Fruit fly (Drosophila melanogaster) whole organism, adult: ENCODE measurements around the gene Rbfox1.
A peak's percentile ranks its signal among the peaks of the same experiment; 100 is the strongest.

Experiments
- CG11617 ChIP-seq: fragments of 200-800 bp; sonication (Bioruptor generic); optimal IDR thresholded peaks from 2 replicates; lab custom pipeline; 2017; ENCODE audit warnings: mild to moderate bottlenecking, missing biosample characterization, missing genetic modification reagents, missing genetic modification characterization
- CG12768 ChIP-seq: fragments of 200-800 bp; sonication (Bioruptor generic); optimal IDR thresholded peaks from 2 replicates; lab custom pipeline; 2017; ENCODE audit warnings: missing biosample characterization, missing genetic modification characterization, mild to moderate bottlenecking, moderate library complexity, missing genetic modification reagents
- CG14711 ChIP-seq: fragments of 200-800 bp; sonication (Bioruptor generic); optimal IDR thresholded peaks from 2 replicates; lab custom pipeline; 2018; ENCODE audit warnings: missing biosample characterization, mild to moderate bottlenecking, missing genetic modification characterization, moderate library complexity
- CG1620 ChIP-seq: fragments of 200-800 bp; sonication (Bioruptor generic); optimal IDR thresholded peaks from 2 replicates; lab custom pipeline; 2016; ENCODE audit warnings: missing biosample characterization, missing genetic modification characterization
- CG33017 ChIP-seq: fragments of 200-800 bp; sonication (Bioruptor generic); optimal IDR thresholded peaks from 2 replicates; lab custom pipeline; 2018; ENCODE audit warnings: missing biosample characterization, mild to moderate bottlenecking, missing genetic modification characterization, moderate library complexity
- CG5204 ChIP-seq: fragments of 200-800 bp; sonication (Bioruptor generic); optimal IDR thresholded peaks from 2 replicates; lab custom pipeline; 2016; ENCODE audit warnings: missing biosample characterization, missing genetic modification characterization
- CG7045 ChIP-seq: fragments of 200-800 bp; sonication (Bioruptor generic); optimal IDR thresholded peaks from 2 replicates; lab custom pipeline; 2017; ENCODE audit warnings: missing biosample characterization, mild to moderate bottlenecking, missing genetic modification characterization
- CG7101 ChIP-seq: fragments of 200-800 bp; sonication (Bioruptor generic); optimal IDR thresholded peaks from 2 replicates; lab custom pipeline; 2018; ENCODE audit warnings: missing biosample characterization, mild to moderate bottlenecking, missing genetic modification characterization, moderate library complexity
- Clk ChIP-seq: fragments of 200-800 bp; sonication (Bioruptor generic); optimal IDR thresholded peaks from 2 replicates; lab custom pipeline; 2017; ENCODE audit warnings: missing biosample characterization, missing genetic modification characterization
- Crg-1 ChIP-seq: fragments of 200-800 bp; sonication (Bioruptor generic); optimal IDR thresholded peaks from 2 replicates; lab custom pipeline; 2016; ENCODE audit warnings: missing biosample characterization, missing genetic modification characterization
- Hr96 ChIP-seq: fragments of 200-800 bp; sonication (Bioruptor generic); optimal IDR thresholded peaks from 2 replicates; lab custom pipeline; 2016; ENCODE audit warnings: missing biosample characterization, missing genetic modification characterization
- Mnt ChIP-seq: fragments of 200-800 bp; sonication (Bioruptor generic); optimal IDR thresholded peaks from 2 replicates; lab custom pipeline; 2016; ENCODE audit warnings: missing biosample characterization, mild to moderate bottlenecking, missing genetic modification characterization
- bab1 ChIP-seq: fragments of 200-800 bp; sonication (Bioruptor generic); optimal IDR thresholded peaks from 3 replicates; lab custom pipeline; 2019; ENCODE audit warnings: missing biosample characterization, mild to moderate bottlenecking, missing genetic modification characterization, moderate library complexity
- cic ChIP-seq: fragments of 200-800 bp; sonication (Bioruptor generic); optimal IDR thresholded peaks from 2 replicates; lab custom pipeline; 2017; ENCODE audit warnings: missing biosample characterization, mild to moderate bottlenecking, missing genetic modification characterization, moderate library complexity
- cnc ChIP-seq, 2 experiments: fragments of >200 bp; optimal IDR thresholded peaks; 2 replicates each; lab custom pipeline; 2017
- kay ChIP-seq: fragments of 200-800 bp; sonication (Bioruptor generic); peaks from one replicate; lab custom pipeline; 2016; ENCODE audit warnings: missing biosample characterization, missing genetic modification characterization, borderline replicate concordance
- ovo ChIP-seq: fragments of 200-800 bp; sonication (Bioruptor generic); optimal IDR thresholded peaks from 2 replicates; lab custom pipeline; 2016; ENCODE audit warnings: missing biosample characterization, missing genetic modification characterization
- pad ChIP-seq: fragments of 200-800 bp; sonication (Bioruptor generic); optimal IDR thresholded peaks from 3 replicates; lab custom pipeline; 2017; ENCODE audit warnings: missing biosample characterization, missing genetic modification characterization, mild to moderate bottlenecking, moderate library complexity, missing genetic modification reagents
- tj ChIP-seq: fragments of 200-800 bp; sonication (Bioruptor generic); optimal IDR thresholded peaks from 3 replicates; lab custom pipeline; 2017; ENCODE audit warnings: missing biosample characterization, mild to moderate bottlenecking, missing genetic modification characterization, moderate library complexity
- toe ChIP-seq: fragments of 200-800 bp; sonication (Bioruptor generic); optimal IDR thresholded peaks from 2 replicates; lab custom pipeline; 2016; ENCODE audit warnings: missing biosample characterization, missing genetic modification characterization

Gene Rbfox1

DNA sequence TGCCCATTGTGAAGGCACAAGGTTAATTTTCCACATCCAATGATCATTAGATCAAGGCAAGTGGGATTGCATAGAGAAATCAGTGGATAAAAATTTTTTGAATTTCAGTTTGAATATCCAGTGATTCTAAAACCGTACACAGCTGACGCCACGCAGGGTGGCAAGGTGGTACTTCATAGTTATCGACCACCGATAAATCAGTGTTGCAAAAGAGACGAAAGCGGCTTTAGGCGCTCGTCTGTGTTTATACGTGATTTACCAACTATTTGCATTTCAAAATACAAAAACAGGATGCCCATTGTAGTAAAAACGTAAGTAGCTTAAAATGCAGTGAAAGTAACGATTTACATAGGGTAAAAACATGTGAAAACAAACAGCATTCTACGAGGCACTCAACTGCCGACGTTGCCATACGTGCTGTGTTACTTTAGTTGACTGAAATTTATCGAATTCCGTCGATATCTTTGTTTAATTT, 149.7 kb downstream of the Rbfox1 start, which contains the start of the genes CG42535, CG34001 and hay:
CG42535 (minus strand) TSS at position 51 of the 475 bp plus-strand sequence.
CG34001 (plus strand) TSS at position 195 of the 475 bp plus-strand sequence.
hay (plus strand) TSS at position 195 of the 475 bp plus-strand sequence.
- TF ChIP-seq CG12768 (no peak), CG7101 (tag; lab: Kevin White, UChicago) (peak; percentile 11), pad (GFP tag; lab: Kevin White, UChicago) (peak; percentile 16), toe (GFP tag; lab: Kevin White, UChicago) (no peak), Hr96 (GFP tag; lab: Kevin White, UChicago) (peak; percentile 1), CG14711 (tag; lab: Kevin White, UChicago) (peak; percentile 4), bab1 (GFP tag; lab: Kevin White, UChicago) (peak; percentile 24)

DNA sequence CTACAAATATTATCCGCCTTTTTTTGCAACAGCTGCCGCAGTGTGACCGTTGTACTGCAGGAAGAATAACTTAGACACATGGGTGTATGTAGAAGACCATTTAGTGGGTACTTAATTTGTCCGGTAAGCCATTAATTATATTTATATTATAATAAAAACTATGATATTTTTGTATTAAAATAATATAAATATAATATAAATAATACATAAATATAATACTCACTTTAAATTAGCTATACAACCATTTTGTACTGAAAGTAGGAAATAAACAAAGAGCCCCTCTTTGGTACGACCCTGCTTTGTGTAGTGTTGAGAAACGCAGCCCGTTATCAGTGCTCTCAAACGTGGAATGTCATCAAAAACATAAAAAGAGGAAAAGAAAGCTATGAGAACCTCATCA, 156.6 kb downstream of the Rbfox1 start, which contains the start of gene Cnep1r2:
Cnep1r2 (plus strand) TSS at position 328 of the 400 bp plus-strand sequence.
- TF ChIP-seq CG1620 (GFP tag; lab: Kevin White, UChicago) = peak; percentile 81
- TF ChIP-seq CG11617 = peak; percentile 95
- TF ChIP-seq CG7101 (tag; lab: Kevin White, UChicago) = peak; percentile 98
- peak; percentile 84 for TF ChIP-seq Clk (GFP tag; lab: Kevin White, UChicago)
- no peak for TF ChIP-seq cnc (optimal IDR thresholded peaks at IDR 0.05; lab: Kevin White, UChicago)
- TF ChIP-seq CG33017 (tag; lab: Kevin White, UChicago) = peak; percentile 97
- peak; percentile 96 for TF ChIP-seq ovo (GFP tag; lab: Kevin White, UChicago)
- peak; percentile 81 for TF ChIP-seq cic (GFP tag; lab: Kevin White, UChicago)
- TF ChIP-seq CG12768 = peak; percentile 95
- peak; percentile 89 for TF ChIP-seq toe (GFP tag; lab: Kevin White, UChicago)
- TF ChIP-seq CG5204 (GFP tag; lab: Kevin White, UChicago) = no peak
- peak; percentile 97 for TF ChIP-seq CG7045
- peak; percentile 91 for TF ChIP-seq bab1 (GFP tag; lab: Kevin White, UChicago)
- peak; percentile 91 for TF ChIP-seq Crg-1
- TF ChIP-seq pad (GFP tag; lab: Kevin White, UChicago) = peak; percentile 90
- TF ChIP-seq tj (GFP tag; lab: Kevin White, UChicago) = peak; percentile 80
- TF ChIP-seq CG14711 (tag; lab: Kevin White, UChicago) = peak; percentile 93
- TF ChIP-seq kay (GFP tag; lab: Kevin White, UChicago) = peak; percentile 39
- peak; percentile 77 for TF ChIP-seq Mnt (GFP tag; lab: Kevin White, UChicago)
- no peak for TF ChIP-seq Hr96 (GFP tag; lab: Kevin White, UChicago)

DNA sequence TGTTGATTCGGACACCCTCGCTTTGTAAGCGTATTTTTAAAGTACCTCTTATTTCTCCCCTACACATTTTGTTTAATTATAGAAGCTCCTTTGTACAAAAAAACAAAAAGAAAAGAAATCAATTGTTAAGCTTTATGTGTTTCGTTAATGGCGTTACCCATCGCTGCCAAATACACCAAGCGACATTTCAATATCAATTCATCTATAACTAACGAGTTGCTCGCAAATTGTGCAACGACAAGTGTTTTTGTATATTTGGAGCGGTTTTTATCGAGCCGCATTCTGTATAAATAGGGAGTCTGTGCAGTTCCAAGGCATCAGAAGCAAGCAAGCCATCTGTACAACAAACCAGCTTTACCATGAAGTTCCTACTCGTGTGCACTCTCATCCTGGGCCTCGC, 158.2 kb downstream of the Rbfox1 start, which contains the start of gene CG18628:
CG18628 (plus strand) TSS at position 301 of the 400 bp plus-strand sequence.
- no peak for TF ChIP-seq pad (GFP tag; lab: Kevin White, UChicago)
- no peak for TF ChIP-seq CG14711 (tag; lab: Kevin White, UChicago)
- no peak for TF ChIP-seq Crg-1
- no peak for TF ChIP-seq bab1 (GFP tag; lab: Kevin White, UChicago)
- TF ChIP-seq CG5204 (GFP tag; lab: Kevin White, UChicago) = no peak
- TF ChIP-seq cnc (optimal IDR thresholded peaks at IDR 0.05; lab: Kevin White, UChicago) = no peak
- no peak for TF ChIP-seq toe (GFP tag; lab: Kevin White, UChicago)

DNA sequence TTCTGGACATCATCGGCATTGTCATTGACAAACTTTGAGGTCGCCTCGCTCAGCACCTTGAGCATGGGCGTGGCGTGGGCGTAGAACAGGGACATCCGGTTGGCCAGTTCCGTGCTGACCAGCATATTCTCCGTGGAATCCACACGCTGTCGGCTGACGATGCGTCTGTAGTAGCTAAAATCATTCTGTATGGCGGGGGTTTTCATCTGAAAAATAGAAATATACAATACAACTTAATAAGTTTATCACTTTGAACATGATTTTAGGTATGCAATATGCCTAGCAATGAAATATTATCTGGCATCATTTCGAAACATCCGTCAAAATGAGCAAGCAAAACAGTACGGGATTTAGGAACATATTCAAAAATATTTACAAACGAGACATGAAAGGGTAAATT, 160.4 kb downstream of the Rbfox1 start, which contains the start of gene CG14154:
CG14154 (plus strand) TSS at position 301 of the 400 bp plus-strand sequence.
- TF ChIP-seq ovo (GFP tag; lab: Kevin White, UChicago) (no peak), cnc (optimal IDR thresholded peaks at IDR 0.05; lab: Kevin White, UChicago) (no peak), cic (GFP tag; lab: Kevin White, UChicago) (no peak), toe (GFP tag; lab: Kevin White, UChicago) (no peak), Clk (GFP tag; lab: Kevin White, UChicago) (no peak), CG33017 (tag; lab: Kevin White, UChicago) (no peak), CG7101 (tag; lab: Kevin White, UChicago) (no peak), CG5204 (GFP tag; lab: Kevin White, UChicago) (no peak), CG12768 (no peak), CG14711 (tag; lab: Kevin White, UChicago) (no peak), Hr96 (GFP tag; lab: Kevin White, UChicago) (no peak), CG11617 (no peak), bab1 (GFP tag; lab: Kevin White, UChicago) (no peak), tj (GFP tag; lab: Kevin White, UChicago) (no peak), Mnt (GFP tag; lab: Kevin White, UChicago) (no peak), CG1620 (GFP tag; lab: Kevin White, UChicago) (no peak), pad (GFP tag; lab: Kevin White, UChicago) (no peak), CG7045 (no peak)

DNA sequence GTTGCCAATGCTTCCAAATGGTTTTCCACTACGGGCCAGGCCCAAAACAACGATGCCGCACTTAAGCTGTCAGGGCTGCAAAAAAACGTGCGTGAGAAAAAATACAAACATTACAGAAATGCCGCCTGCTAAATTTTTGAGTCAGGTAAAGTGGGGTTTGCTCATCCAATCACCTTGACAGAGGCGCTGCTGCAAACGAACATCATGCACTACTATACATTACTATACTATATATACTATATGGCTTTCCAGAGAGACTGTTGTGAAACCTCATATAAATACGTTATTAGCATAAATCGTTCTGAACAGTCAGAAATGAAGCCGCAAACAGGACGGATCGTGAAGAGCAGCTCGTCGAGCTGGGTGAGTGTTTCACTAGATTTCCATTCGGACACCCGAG, 162.0 kb downstream of the Rbfox1 start, which contains the start of gene CG14153:
CG14153 (plus strand) TSS at position 301 of the 400 bp plus-strand sequence.
- TF ChIP-seq cnc (optimal IDR thresholded peaks at IDR 0.05; lab: Kevin White, UChicago) (no peak), toe (GFP tag; lab: Kevin White, UChicago) (no peak), CG11617 (no peak), CG5204 (GFP tag; lab: Kevin White, UChicago) (no peak), CG12768 (no peak)
